Worm (Caenorhabditis elegans) whole organism, young adult: Measurements from ENCODE around the gene B0563.1.

Experiments used
- B0035.1 ChIP-seq: sonication (generic microtip); optimal IDR thresholded peaks from 2 replicates; lab custom pipeline; 2016; ENCODE audit warnings: missing genetic modification characterization, mild to moderate bottlenecking, missing compliant biosample characterization, missing genotype, missing genetic modification reagents
- B0336.3 ChIP-seq: fragments of 200-800 bp; sonication (Bioruptor generic); IDR thresholded peaks from 2 replicates; pipeline ENCODE4 v1.3.6; 2022; ENCODE audit warnings: missing genetic modification characterization, missing compliant biosample characterization
- C17E4.6 ChIP-seq: fragments of 200-800 bp; sonication (Bioruptor generic); IDR thresholded peaks from 2 replicates; pipeline ENCODE4 v1.3.6; 2022; ENCODE audit warnings: missing genetic modification reagents, missing genetic modification characterization, missing compliant biosample characterization
- F10E7.11 ChIP-seq: sonication (generic microtip); optimal IDR thresholded peaks from 2 replicates; lab custom pipeline; 2017; ENCODE audit warnings: mild to moderate bottlenecking, missing genetic modification characterization, moderate library complexity, missing compliant biosample characterization
- F57A8.1 ChIP-seq: fragments of 200-800 bp; sonication (Bioruptor generic); optimal IDR thresholded peaks from 2 replicates; lab custom pipeline; 2018; ENCODE audit warnings: mild to moderate bottlenecking, missing genetic modification characterization, moderate library complexity, missing compliant biosample characterization
- Y67H2A.10 ChIP-seq: fragments of 200-800 bp; sonication (Bioruptor generic); conservative IDR thresholded peaks from 2 replicates; pipeline ENCODE4 v1.3.6; 2022; ENCODE audit warnings: missing genetic modification reagents, missing genetic modification characterization, missing compliant biosample characterization
- aptf-2 ChIP-seq: fragments of 200-800 bp; sonication (Bioruptor generic); conservative IDR thresholded peaks from 2 replicates; pipeline ENCODE4 v1.3.6; 2022; ENCODE audit warnings: missing genetic modification reagents, missing genetic modification characterization, missing compliant biosample characterization
- atf-7 ChIP-seq: sonication (generic microtip); optimal IDR thresholded peaks from 2 replicates; lab custom pipeline; 2017; ENCODE audit warnings: mild to moderate bottlenecking, missing genetic modification characterization, missing compliant biosample characterization
- attf-5 ChIP-seq: fragments of 200-800 bp; sonication (Bioruptor generic); optimal IDR thresholded peaks from 2 replicates; lab custom pipeline; 2018; ENCODE audit warnings: mild to moderate bottlenecking, missing genetic modification characterization, missing compliant biosample characterization
- attf-6 ChIP-seq: fragments of 200-800 bp; sonication (Bioruptor generic); IDR thresholded peaks from 2 replicates; pipeline ENCODE4 v1.3.6; 2022; ENCODE audit warnings: missing genetic modification reagents, missing genetic modification characterization, missing compliant biosample characterization
- cebp-1 ChIP-seq, 2 experiments: fragments of 200-800 bp in 1 of 2; sonication (Bioruptor generic) in 1 of 2; sonication (generic microtip) in 1 of 2; IDR thresholded peaks in 1 of 2; optimal IDR thresholded peaks in 1 of 2; 2 replicates each; pipeline versions ENCODE4 v1.3.6 to Lab custom; 2017 to 2022; ENCODE audit warnings: missing compliant biosample characterization in 2 of 2, missing genetic modification characterization in 2 of 2, mild to moderate bottlenecking in 1 of 2, missing genetic modification reagents in 1 of 2, moderate library complexity in 1 of 2
- ceh-100 ChIP-seq: fragments of 200-800 bp; sonication (Bioruptor generic); IDR thresholded peaks from 2 replicates; pipeline ENCODE4 v1.3.6; 2022; ENCODE audit warnings: missing genetic modification reagents, missing genetic modification characterization, missing compliant biosample characterization
- ceh-27 ChIP-seq: fragments of 200-800 bp; sonication (Bioruptor generic); optimal IDR thresholded peaks from 2 replicates; lab custom pipeline; 2018; ENCODE audit warnings: mild to moderate bottlenecking, missing genetic modification characterization, moderate library complexity, missing compliant biosample characterization
- efl-1 ChIP-seq: fragments of 150-350 bp; optimal IDR thresholded peaks from 2 replicates; lab custom pipeline; 2014; ENCODE audit warnings: missing biosample characterization, missing genetic modification reagents, missing genetic modification characterization
- egl-18 ChIP-seq: fragments of 200-800 bp; sonication (Bioruptor generic); IDR thresholded peaks from 2 replicates; pipeline ENCODE4 v1.3.6; 2022; ENCODE audit warnings: missing genetic modification reagents, missing genetic modification characterization, missing compliant biosample characterization
- him-1 ChIP-seq: sonication (generic microtip); optimal IDR thresholded peaks from 2 replicates; lab custom pipeline; 2016; ENCODE audit warnings: missing genotype, missing genetic modification reagents, missing genetic modification characterization, missing compliant biosample characterization
- hlh-12 ChIP-seq: sonication (generic microtip); optimal IDR thresholded peaks from 2 replicates; lab custom pipeline; 2016; ENCODE audit warnings: missing genetic modification characterization, missing compliant biosample characterization
- lag-1 ChIP-seq: fragments of 200-800 bp; sonication (Bioruptor generic); IDR thresholded peaks from 2 replicates; pipeline ENCODE4 v1.3.6; 2022; ENCODE audit warnings: missing genetic modification reagents, missing genetic modification characterization, missing compliant biosample characterization
- let-607 ChIP-seq, 2 experiments: fragments of 200-800 bp in 1 of 2; sonication (Bioruptor generic) in 1 of 2; sonication (generic microtip) in 1 of 2; optimal IDR thresholded peaks; 2 replicates each; lab custom pipeline; 2016 to 2018; ENCODE audit warnings: mild to moderate bottlenecking in 2 of 2, missing compliant biosample characterization in 2 of 2, missing genetic modification characterization in 2 of 2, moderate library complexity in 2 of 2, missing genotype in 1 of 2
- lin-40 ChIP-seq: sonication (generic microtip); optimal IDR thresholded peaks from 2 replicates; lab custom pipeline; 2016; ENCODE audit warnings: missing genetic modification characterization, mild to moderate bottlenecking, missing compliant biosample characterization, missing genotype, missing genetic modification reagents
- nhr-120 ChIP-seq: fragments of 200-800 bp; sonication (Bioruptor generic); IDR thresholded peaks from 2 replicates; pipeline ENCODE4 v1.3.6; 2022; ENCODE audit warnings: missing genetic modification characterization, missing compliant biosample characterization
- nhr-179 ChIP-seq: sonication (generic microtip); optimal IDR thresholded peaks from 2 replicates; lab custom pipeline; 2016; ENCODE audit warnings: mild to moderate bottlenecking, missing genetic modification characterization, missing compliant biosample characterization
- pbrm-1 ChIP-seq: fragments of 200-800 bp; sonication (Bioruptor generic); IDR thresholded peaks from 2 replicates; pipeline ENCODE4 v1.3.6; 2022; ENCODE audit warnings: missing genetic modification reagents, missing genetic modification characterization, missing compliant biosample characterization
- rec-8 ChIP-seq, 2 experiments: sonication (generic microtip); optimal IDR thresholded peaks; 2 replicates each; lab custom pipeline; 2016; ENCODE audit warnings: mild to moderate bottlenecking in 2 of 2, missing genetic modification characterization in 2 of 2, missing genetic modification reagents in 2 of 2, missing genotype in 2 of 2, missing biosample characterization in 1 of 2, missing compliant biosample characterization in 1 of 2, moderate library complexity in 1 of 2
- snpc-4 ChIP-seq, 5 experiments: fragments of 150-350 bp in 1 of 5; sonication (generic microtip) in 4 of 5; optimal IDR thresholded peaks; 2 replicates each; lab custom pipeline; 2014 to 2018; ENCODE audit warnings: missing genetic modification characterization in 5 of 5, missing biosample characterization in 3 of 5, antibody characterized with exemption in 2 of 5, mild to moderate bottlenecking in 2 of 5, missing compliant biosample characterization in 2 of 5, missing genotype in 2 of 5, moderate library complexity in 2 of 5, missing genetic modification reagents in 1 of 5
- tbp1 ChIP-seq: fragments of 200-800 bp; sonication (Bioruptor generic); optimal IDR thresholded peaks from 2 replicates; lab custom pipeline; 2018; ENCODE audit warnings: mild to moderate bottlenecking, missing genetic modification characterization, missing compliant biosample characterization
- tlf-1 ChIP-seq: fragments of 200-800 bp; sonication (Bioruptor generic); optimal IDR thresholded peaks from 2 replicates; lab custom pipeline; 2018; ENCODE audit warnings: mild to moderate bottlenecking, missing genetic modification characterization, missing compliant biosample characterization
- ztf-25 ChIP-seq: fragments of 200-800 bp; sonication (Bioruptor generic); IDR thresholded peaks from 2 replicates; pipeline ENCODE4 v1.3.6; 2022; ENCODE audit warnings: missing genetic modification reagents, missing genetic modification characterization, missing compliant biosample characterization
- ztf-26 ChIP-seq: sonication (generic microtip); optimal IDR thresholded peaks from 2 replicates; lab custom pipeline; 2017; ENCODE audit warnings: missing genetic modification characterization, missing compliant biosample characterization

B0563.1 gene

DNA sequence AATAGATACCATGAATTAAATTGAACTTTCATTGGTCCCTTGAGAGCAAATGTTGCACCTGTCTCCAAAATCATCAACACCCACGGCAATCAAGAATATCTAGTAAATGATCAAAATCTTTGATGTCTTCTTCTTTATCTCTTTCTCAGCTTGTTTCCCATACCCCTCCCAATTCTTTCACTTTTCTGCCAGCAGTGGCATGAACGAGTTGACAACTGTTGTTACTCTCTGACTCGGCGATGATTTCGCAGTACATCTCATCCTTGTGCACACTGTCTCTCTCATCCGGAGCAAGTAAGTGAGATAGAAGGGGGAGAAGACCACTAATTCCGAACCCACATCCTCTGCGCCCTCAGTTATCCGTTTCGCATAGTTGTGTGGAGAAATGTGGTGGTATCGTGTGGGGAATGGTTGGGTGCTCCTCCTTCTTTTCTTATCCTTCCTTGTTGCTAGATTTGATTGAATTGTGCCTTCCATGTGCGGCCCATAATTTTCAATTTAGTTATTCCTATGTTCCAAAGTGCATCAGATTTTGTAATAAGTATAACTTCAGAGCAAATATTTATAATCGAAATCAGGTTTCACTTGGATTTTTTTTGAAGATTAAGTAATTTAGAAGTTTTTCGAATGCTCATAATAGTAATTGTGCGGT, 10.0 kb upstream of the B0563.1 start:
- TF ChIP-seq pbrm-1 (GFP tag; lab: Robert Waterston, UW): 0 out of 2 replicates have a peak, but pooled peaks have one; percentile 6
- no peak for TF ChIP-seq atf-7 (tag; lab: Kevin White, UChicago)
- TF ChIP-seq efl-1 (GFP tag; lab: Kevin White, UChicago): no peak
- TF ChIP-seq B0336.3 (GFP tag; lab: Robert Waterston, UW): no peak
- no peak for TF ChIP-seq nhr-120
- no peak for TF ChIP-seq snpc-4 (GFP tag; optimal IDR thresholded peaks at IDR 0.05; lab: Kevin White, UChicago)
- TF ChIP-seq snpc-4 (tag; optimal IDR thresholded peaks at IDR 0.05; lab: Kevin White, UChicago): no peak
- TF ChIP-seq nhr-179: no peak
- TF ChIP-seq tlf-1 (GFP tag; lab: Kevin White, UChicago): no peak
- TF ChIP-seq ztf-26 (tag; lab: Kevin White, UChicago): no peak

- TF ChIP-seq hlh-12 (tag; lab: Kevin White, UChicago) (no peak), let-607 (tag; optimal IDR thresholded peaks at IDR 0.05; lab: Kevin White, UChicago) (no peak), lin-40 (tag; lab: Kevin White, UChicago) (no peak), egl-18 (no peak), B0035.1 (tag; lab: Kevin White, UChicago) (no peak), him-1 (tag; lab: Kevin White, UChicago) (no peak), ceh-27 (GFP tag; lab: Kevin White, UChicago) (no peak), Y67H2A.10 (no peak), ztf-25 (GFP tag; lab: Robert Waterston, UW) (no peak)
Observed at ce11 chrX:9162864-9163263, 8.5 kb upstream of the B0563.1 start, which contains the start of gene tsp-11. Gene tsp-11 (plus strand): TSS chrX:9163164.

DNA sequence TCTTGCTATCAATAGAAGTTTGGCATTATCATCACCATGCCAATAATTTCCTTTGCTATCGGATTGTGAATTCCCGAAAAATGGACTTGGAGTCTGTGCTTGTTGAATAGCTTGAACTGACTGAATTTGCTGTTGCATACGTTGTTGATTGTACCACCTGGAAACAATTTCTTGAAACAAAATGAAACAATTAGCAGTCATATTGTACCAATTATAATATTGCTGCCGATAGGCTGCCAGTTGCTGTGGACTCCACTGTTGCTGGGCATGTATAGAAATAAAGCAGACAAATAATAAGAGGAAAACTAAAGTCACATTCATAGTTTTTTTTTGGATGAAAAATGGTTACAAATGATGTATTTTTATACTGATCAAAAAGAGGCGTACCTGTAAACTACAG, 4.4 kb upstream of the B0563.1 start, which contains the start of gene B0563.10:
Gene B0563.10, minus strand, starts transcription at position 325 of the 400 bp plus-strand sequence.
- TF ChIP-seq attf-6 (GFP tag; lab: Robert Waterston, UW) (no peak), ztf-26 (tag; lab: Kevin White, UChicago) (no peak), lag-1 (GFP tag; lab: Robert Waterston, UW) (no peak), cebp-1 (GFP tag; IDR thresholded peaks at IDR 0.05; lab: Robert Waterston, UW) (no peak), cebp-1 (tag; optimal IDR thresholded peaks at IDR 0.05; lab: Kevin White, UChicago) (no peak), F10E7.11 (tag; lab: Kevin White, UChicago) (no peak), him-1 (tag; lab: Kevin White, UChicago) (no peak), tbp1 (GFP tag; lab: Kevin White, UChicago) (no peak), rec-8 (tag; optimal IDR thresholded peaks at IDR 0.05; lab: Kevin White, UChicago) (no peak)
- TF ChIP-seq, all 124 proteins: peak for 0

DNA sequence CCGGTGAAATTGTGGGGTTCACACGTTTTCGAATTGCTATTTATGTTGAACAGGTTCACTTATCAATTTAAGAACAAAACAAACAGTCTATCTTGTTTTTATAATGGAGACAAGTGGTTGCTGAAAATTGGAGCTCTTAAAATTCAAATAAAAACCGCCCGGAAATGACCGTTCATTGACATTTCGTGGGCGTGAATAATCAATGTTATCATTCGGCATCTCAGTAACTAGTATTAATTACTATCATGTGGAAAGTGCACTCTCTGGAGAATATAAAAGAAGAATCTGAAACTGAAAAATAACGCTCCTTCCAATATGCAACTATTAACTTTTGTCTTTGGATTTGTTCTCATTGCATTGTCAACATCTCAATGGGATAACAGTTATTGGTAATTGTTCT, 3.1 kb upstream of the B0563.1 start, which contains the start of gene B0563.9:
Gene B0563.9, plus strand, starts transcription at position 301 of the 400 bp plus-strand sequence.
- TF ChIP-seq F57A8.1 (GFP tag; lab: Kevin White, UChicago): no peak
- TF ChIP-seq ztf-25 (GFP tag; lab: Robert Waterston, UW): no peak
- no peak for TF ChIP-seq tbp1 (GFP tag; lab: Kevin White, UChicago)
- no peak for TF ChIP-seq ceh-100 (GFP tag; lab: Robert Waterston, UW)
- TF ChIP-seq attf-5 (GFP tag; lab: Kevin White, UChicago): no peak
- no peak for TF ChIP-seq snpc-4 (GFP tag; optimal IDR thresholded peaks at IDR 0.05; lab: Kevin White, UChicago)
- no peak for TF ChIP-seq snpc-4 (tag; optimal IDR thresholded peaks at IDR 0.05; lab: Kevin White, UChicago)
- TF ChIP-seq C17E4.6: no peak
- no peak for TF ChIP-seq aptf-2 (GFP tag; lab: Robert Waterston, UW)
